Worm (Caenorhabditis elegans) whole organism, L1 larva: ENCODE results near the gene mrpl-35.

Experiments used
- alr-1 ChIP-seq: fragments of 200-800 bp; sonication (Bioruptor generic); optimal IDR thresholded peaks from 2 replicates; lab custom pipeline; 2018; ENCODE audit warnings: borderline replicate concordance, mild to moderate bottlenecking, missing genetic modification characterization, missing compliant biosample characterization
- aly-2 ChIP-seq: fragments of 150-350 bp; optimal IDR thresholded peaks from 2 replicates; lab custom pipeline; 2014; ENCODE audit warnings: missing biosample characterization, missing genetic modification characterization
- ceh-82 ChIP-seq, 3 experiments: fragments of 150-350 bp in 1 of 3; sonication (generic microtip) in 2 of 3; optimal IDR thresholded peaks; 2 replicates each; lab custom pipeline; 2014 to 2017; ENCODE audit warnings: missing biosample characterization in 3 of 3, missing genetic modification characterization in 3 of 3
- ces-1 ChIP-seq: fragments of 150-350 bp; optimal IDR thresholded peaks from 2 replicates; lab custom pipeline; 2014; ENCODE audit warnings: missing biosample characterization, missing genetic modification reagents, missing genetic modification characterization
- dsc-1 ChIP-seq: sonication (generic microtip); optimal IDR thresholded peaks from 2 replicates; lab custom pipeline; 2016; ENCODE audit warnings: mild to moderate bottlenecking, missing genetic modification characterization, missing compliant biosample characterization
- elt-3 ChIP-seq, 6 experiments: fragments of 150-350 bp in 1 of 6; sonication (generic microtip); optimal IDR thresholded peaks; 2 replicates each; lab custom pipeline; 2017 to 2018; ENCODE audit warnings: missing biosample characterization in 6 of 6, missing genetic modification characterization in 6 of 6, inconsistent platforms in 1 of 6
- fkh-10 ChIP-seq: sonication (generic microtip); optimal IDR thresholded peaks from 2 replicates; lab custom pipeline; 2017; ENCODE audit warnings: missing biosample characterization, missing genetic modification reagents, missing genetic modification characterization
- fos-1 ChIP-seq: fragments of 150-350 bp; optimal IDR thresholded peaks from 2 replicates; lab custom pipeline; 2014; ENCODE audit warnings: missing biosample characterization, missing genetic modification characterization
- grh-1 ChIP-seq: fragments of 200-800 bp; sonication (Bioruptor generic); IDR thresholded peaks from 2 replicates; pipeline ENCODE4 v1.3.6; 2022; ENCODE audit warnings: missing genetic modification reagents, missing genetic modification characterization, missing compliant biosample characterization
- jun-1 ChIP-seq: fragments of 150-350 bp; optimal IDR thresholded peaks from 2 replicates; lab custom pipeline; 2014; ENCODE audit warnings: missing biosample characterization, missing genetic modification reagents, missing genetic modification characterization
- snpc-4 ChIP-seq: fragments of 150-350 bp; optimal IDR thresholded peaks from 2 replicates; lab custom pipeline; 2014; ENCODE audit warnings: missing biosample characterization, missing genetic modification characterization
- unc-62 ChIP-seq: fragments of 150-350 bp; optimal IDR thresholded peaks from 2 replicates; lab custom pipeline; 2014; ENCODE audit warnings: missing biosample characterization, missing genetic modification reagents, missing genetic modification characterization
- ztf-11 ChIP-seq, 2 experiments: sonication (generic microtip); optimal IDR thresholded peaks; 2 replicates each; lab custom pipeline; 2016 to 2017; ENCODE audit warnings: missing genetic modification characterization in 2 of 2, missing biosample characterization in 1 of 2, missing compliant biosample characterization in 1 of 2

ce11 chrIII:3529744-3530208, 19.7 kb downstream of the mrpl-35 start, which contains the start of gene pitp-1:
- TF ChIP-seq snpc-4 (no peak), unc-62 (no peak), alr-1 (tag; lab: Kevin White, UChicago) (no peak), fos-1 (tag; lab: Kevin White, UChicago) (no peak), ztf-11 (tag; optimal IDR thresholded peaks at IDR 0.05; lab: Kevin White, UChicago) (no peak), fkh-10 (GFP tag; lab: Kevin White, UChicago) (no peak), jun-1 (tag; lab: Kevin White, UChicago) (no peak), aly-2 (tag; lab: Kevin White, UChicago) (no peak), ces-1 (no peak), dsc-1 (no peak), elt-3 (tag; optimal IDR thresholded peaks at IDR 0.05; lab: Kevin White, UChicago) (no peak), ceh-82 (tag; optimal IDR thresholded peaks at IDR 0.05; lab: Kevin White, UChicago) (no peak), grh-1 (no peak)
